Fruit fly (Drosophila melanogaster): ENCODE measurements around the gene CG6650.
A peak's percentile ranks its signal among the peaks of the same experiment; 100 is the strongest.

DNA sequence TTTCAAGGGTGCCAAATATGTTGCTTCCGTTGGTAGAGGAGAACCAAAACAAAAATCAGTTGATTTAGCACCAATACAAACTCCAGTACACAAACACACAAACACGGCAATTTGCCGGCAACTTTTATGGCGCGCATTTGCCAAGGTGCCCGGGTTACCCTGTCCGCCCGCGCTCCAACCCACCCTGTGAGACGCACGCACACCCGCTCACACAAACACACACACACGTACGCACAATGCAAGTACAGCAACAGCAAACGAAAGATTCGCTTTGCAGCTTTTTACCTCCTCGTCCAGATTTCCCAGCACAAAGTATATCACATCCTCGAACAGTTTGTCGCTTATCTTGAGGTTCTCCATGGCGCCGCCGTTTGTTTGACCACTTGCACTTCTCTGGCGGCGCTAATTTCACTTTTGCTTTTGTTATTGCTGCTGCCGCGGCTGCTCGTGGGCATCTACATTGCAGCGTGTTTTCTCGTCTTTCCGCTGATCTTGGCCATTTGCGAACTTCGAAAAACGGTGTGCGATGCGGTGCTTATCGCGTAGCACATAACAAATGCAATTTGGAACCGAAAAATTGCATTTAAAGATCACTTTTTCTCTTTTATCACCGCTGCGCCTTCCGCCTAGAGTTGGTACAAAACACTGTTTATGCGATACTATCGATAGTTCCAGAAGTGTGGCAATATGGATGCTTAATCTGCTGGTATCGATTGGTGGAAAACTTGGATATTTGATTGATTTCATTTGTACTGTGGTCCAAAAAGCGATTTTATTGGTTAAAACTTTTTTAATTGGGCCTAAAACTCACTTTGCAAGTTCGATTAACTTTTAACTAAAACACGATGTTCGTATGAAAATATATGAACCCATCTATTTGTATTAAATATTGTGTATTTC lies 2.5 kb upstream of the CG6650 start, which contains the start of gene Ptip:
- no peak for TF ChIP-seq ovo (GFP tag; optimal IDR thresholded peaks at IDR 0.05)
- TF ChIP-seq tj (GFP tag; optimal IDR thresholded peaks at IDR 0.05), result peak; percentile 27
- TF ChIP-seq Crg-1 (GFP tag; optimal IDR thresholded peaks at IDR 0.05), result peak; percentile 37
- TF ChIP-seq bab1 (GFP tag; optimal IDR thresholded peaks at IDR 0.05), result peak; percentile 52
- TF ChIP-seq kay (GFP tag; ENCODE audit: borderline replicate concordance), result no peak
- TF ChIP-seq CG7045 (GFP tag; optimal IDR thresholded peaks at IDR 0.05), result no peak
- no peak for TF ChIP-seq toe (GFP tag; optimal IDR thresholded peaks at IDR 0.05)
- TF ChIP-seq CG5204 (GFP tag; optimal IDR thresholded peaks at IDR 0.05), result no peak
- peak; percentile 30 for TF ChIP-seq cic (GFP tag; optimal IDR thresholded peaks at IDR 0.05)
- TF ChIP-seq CG1620 (GFP tag; optimal IDR thresholded peaks at IDR 0.05), result peak; percentile 12
- TF ChIP-seq Clk (GFP tag; optimal IDR thresholded peaks at IDR 0.05), result no peak
